Comparison of ENCODE assay signal across 1 fruit fly cellular context in the genomic region with DNA sequence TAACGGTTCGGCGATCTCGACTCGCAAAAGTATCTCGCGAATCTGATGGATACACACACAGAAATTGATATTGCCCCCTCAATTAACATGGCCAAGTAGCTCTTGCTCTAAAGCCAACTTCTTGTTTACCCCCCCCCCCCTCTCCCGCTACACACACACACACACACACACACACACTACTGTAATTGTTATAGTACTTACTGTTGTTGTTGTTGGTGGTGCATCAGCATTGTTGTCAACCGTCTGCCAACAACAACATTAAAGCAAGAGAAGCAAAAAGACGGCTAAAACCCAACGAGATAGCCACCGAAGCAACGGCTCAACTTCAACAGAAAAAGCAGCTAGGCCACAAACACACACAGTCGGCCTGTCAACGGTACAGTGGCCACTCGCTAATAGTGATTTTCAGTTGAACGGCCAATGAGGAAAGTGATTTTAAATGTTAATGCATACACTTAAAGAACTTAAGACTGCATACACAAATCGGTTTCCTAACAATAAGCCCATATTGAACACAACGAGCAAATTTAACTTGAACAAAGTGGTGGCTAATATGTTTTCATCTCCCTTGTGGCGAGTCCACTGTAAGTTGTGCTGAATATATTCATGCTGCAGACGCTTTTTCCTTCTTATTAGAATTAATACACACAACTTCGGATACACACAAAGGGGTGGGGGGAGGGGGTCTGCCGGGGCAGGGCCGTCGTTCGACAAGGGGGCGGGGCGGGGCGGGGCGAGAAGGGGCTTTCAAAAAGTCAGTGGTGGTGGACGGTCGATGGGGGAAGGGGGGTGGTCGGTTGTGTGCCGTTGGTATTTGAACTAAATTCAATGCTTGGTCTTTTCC.
TF ChIP-seq lines count a peak whose summit lies in the region.

No protein-coding gene starts in this region.

TF ChIP-seq in whole organism, embryonic, 481 proteins besides CTCF, POLR2A, EP300 and RAD21 (continued from another document and continues in another):
- peak; percentile 56 for TF ChIP-seq CG17612 (GFP tag; IDR thresholded peaks at IDR 0.05; lab: Robert Waterston, UW)
- peak; percentile 82 for TF ChIP-seq CG6813 (GFP tag; optimal IDR thresholded peaks at IDR 0.05; lab: Kevin White, UChicago)
- peak; percentile 57; the same call in 1 of the 2 replicates for TF ChIP-seq CG8765 (GFP tag; IDR thresholded peaks at IDR 0.05; lab: Robert Waterston, UW)
- TF ChIP-seq br (optimal IDR thresholded peaks at IDR 0.05; lab: Kevin White, UChicago) = no peak
- no peak for TF ChIP-seq unc-4 (GFP tag; IDR thresholded peaks at IDR 0.05; lab: Robert Waterston, UW; ENCODE audit: partially characterized antibody)
- peak in 1 of 2 experiments; percentile 60 for TF ChIP-seq Eip74EF (GFP tag; optimal IDR thresholded peaks at IDR 0.05; lab: Kevin White, UChicago)
- peak; percentile 82 for TF ChIP-seq CG14050 (GFP tag; IDR thresholded peaks at IDR 0.05; lab: Robert Waterston, UW)
- TF ChIP-seq wdn (GFP tag; IDR thresholded peaks at IDR 0.05; lab: Robert Waterston, UW) = peak; percentile 73
- TF ChIP-seq CG8944 (GFP tag; optimal IDR thresholded peaks at IDR 0.05; lab: Kevin White, UChicago) = peak; percentile 82
- peak; percentile 74 for TF ChIP-seq az2 (GFP tag; optimal IDR thresholded peaks at IDR 0.05; lab: Kevin White, UChicago)
- TF ChIP-seq zfh2 (GFP tag; optimal IDR thresholded peaks at IDR 0.05; lab: Kevin White, UChicago) = peak; percentile 84
- peak; percentile 89 for TF ChIP-seq fd96Cb (tag; optimal IDR thresholded peaks at IDR 0.05; lab: Kevin White, UChicago)
- TF ChIP-seq da (GFP tag; optimal IDR thresholded peaks at IDR 0.05; lab: Kevin White, UChicago) = peak; percentile 43
- TF ChIP-seq CG7556 (GFP tag; optimal IDR thresholded peaks at IDR 0.05; lab: Kevin White, UChicago) = peak; percentile 90
- TF ChIP-seq CG17328 (GFP tag; IDR thresholded peaks at IDR 0.05; lab: Robert Waterston, UW) = peak; percentile 81
- peak; percentile 82 for TF ChIP-seq CG11456 (GFP tag; IDR thresholded peaks at IDR 0.05; lab: Robert Waterston, UW)
- TF ChIP-seq slp2 (GFP tag; optimal IDR thresholded peaks at IDR 0.05; lab: Kevin White, UChicago) = peak; percentile 67
- TF ChIP-seq usp (GFP tag; optimal IDR thresholded peaks at IDR 0.05; lab: Kevin White, UChicago) = no peak
- TF ChIP-seq kni (GFP tag; optimal IDR thresholded peaks at IDR 0.05; lab: Kevin White, UChicago) = peak; percentile 68
- TF ChIP-seq sc (optimal IDR thresholded peaks at IDR 0.05; lab: Kevin White, UChicago) = no peak
- peak; percentile 73 for TF ChIP-seq sc (GFP tag; optimal IDR thresholded peaks at IDR 0.05; lab: Kevin White, UChicago)
- no peak for TF ChIP-seq CG34224 (GFP tag; IDR thresholded peaks at IDR 0.05; lab: Robert Waterston, UW; ENCODE audit: partially characterized antibody)
- TF ChIP-seq Bdp1 (GFP tag; optimal IDR thresholded peaks at IDR 0.05; lab: Kevin White, UChicago) = peak; percentile 65
- TF ChIP-seq Sox102F (GFP tag; optimal IDR thresholded peaks at IDR 0.05; lab: Kevin White, UChicago) = peak; percentile 92
- no peak for TF ChIP-seq ftz-f1 (GFP tag; optimal IDR thresholded peaks at IDR 0.05; lab: Kevin White, UChicago)
- no peak for TF ChIP-seq BEAF-32 (GFP tag; optimal IDR thresholded peaks at IDR 0.05; lab: Kevin White, UChicago)
- TF ChIP-seq Opbp (GFP tag; IDR thresholded peaks at IDR 0.05; lab: Robert Waterston, UW; ENCODE audit: partially characterized antibody) = no peak
- peak; percentile 65 for TF ChIP-seq Ravus (GFP tag; IDR thresholded peaks at IDR 0.05; lab: Robert Waterston, UW)
- TF ChIP-seq prd (optimal IDR thresholded peaks at IDR 0.05; lab: Kevin White, UChicago) = no peak
- peak; percentile 94 for TF ChIP-seq prd (GFP tag; IDR thresholded peaks at IDR 0.05; lab: Robert Waterston, UW)
- TF ChIP-seq row (GFP tag; IDR thresholded peaks at IDR 0.05; lab: Robert Waterston, UW) = peak; percentile 97
- peak; percentile 41 for TF ChIP-seq CG7987 (GFP tag; optimal IDR thresholded peaks at IDR 0.05; lab: Kevin White, UChicago)
- peak; percentile 83 for TF ChIP-seq nerfin-1 (tag; optimal IDR thresholded peaks at IDR 0.05; lab: Kevin White, UChicago)
- peak; percentile 90 for TF ChIP-seq CG11504 (tag; optimal IDR thresholded peaks at IDR 0.05; lab: Kevin White, UChicago)
- peak; percentile 80 for TF ChIP-seq CG14014 (GFP tag; IDR thresholded peaks at IDR 0.05; lab: Robert Waterston, UW)
- TF ChIP-seq croc (GFP tag; conservative IDR thresholded peaks at IDR 0.05; lab: Robert Waterston, UW) = peak; percentile 82
- peak; percentile 78 for TF ChIP-seq ase (GFP tag; IDR thresholded peaks at IDR 0.05; lab: Robert Waterston, UW)
- TF ChIP-seq Abd-B (GFP tag; optimal IDR thresholded peaks at IDR 0.05; lab: Kevin White, UChicago) = peak; percentile 80
- peak; percentile 81 for TF ChIP-seq jing (GFP tag; optimal IDR thresholded peaks at IDR 0.05; lab: Kevin White, UChicago)
- peak; percentile 92 for TF ChIP-seq CG6689 (GFP tag; IDR thresholded peaks at IDR 0.05; lab: Robert Waterston, UW)
- no peak for TF ChIP-seq sima (GFP tag; optimal IDR thresholded peaks at IDR 0.05; lab: Kevin White, UChicago)
- TF ChIP-seq Mes4 (GFP tag; optimal IDR thresholded peaks at IDR 0.05; lab: Kevin White, UChicago) = peak; percentile 82
- peak; percentile 48; the same call in 1 of the 3 replicates for TF ChIP-seq gce (GFP tag; IDR thresholded peaks at IDR 0.05; lab: Robert Waterston, UW)
- peak; percentile 90 for TF ChIP-seq CG11695 (GFP tag; IDR thresholded peaks at IDR 0.05; lab: Robert Waterston, UW)
- TF ChIP-seq ems (GFP tag; optimal IDR thresholded peaks at IDR 0.05; lab: Kevin White, UChicago) = peak; percentile 83
- TF ChIP-seq CG16815 (GFP tag; optimal IDR thresholded peaks at IDR 0.05; lab: Kevin White, UChicago) = peak; percentile 77
- peak; percentile 72 for TF ChIP-seq chn (GFP tag; optimal IDR thresholded peaks at IDR 0.05; lab: Kevin White, UChicago)
- peak; percentile 51 for TF ChIP-seq en (GFP tag; optimal IDR thresholded peaks at IDR 0.05; lab: Kevin White, UChicago)
- TF ChIP-seq Hmx (GFP tag; optimal IDR thresholded peaks at IDR 0.05; lab: Kevin White, UChicago) = no peak
- peak; percentile 88 for TF ChIP-seq CG9817 (tag; optimal IDR thresholded peaks at IDR 0.05; lab: Kevin White, UChicago)
- TF ChIP-seq pum (GFP tag; optimal IDR thresholded peaks at IDR 0.05; lab: Kevin White, UChicago) = peak; percentile 87
- peak; percentile 79; the same call in 1 of the 3 replicates for TF ChIP-seq CG2199 (GFP tag; IDR thresholded peaks at IDR 0.05; lab: Robert Waterston, UW)
- peak; percentile 81 for TF ChIP-seq tap (tag; optimal IDR thresholded peaks at IDR 0.05; lab: Kevin White, UChicago)
- TF ChIP-seq C15 (GFP tag; IDR thresholded peaks at IDR 0.05; lab: Robert Waterston, UW) = peak; percentile 40; the same call in 1 of the 3 replicates
- TF ChIP-seq CG4617 (GFP tag; optimal IDR thresholded peaks at IDR 0.05; lab: Kevin White, UChicago; ENCODE audit: borderline replicate concordance) = peak; percentile 44
- TF ChIP-seq CG13123 (GFP tag; optimal IDR thresholded peaks at IDR 0.05; lab: Kevin White, UChicago) = peak; percentile 59
- TF ChIP-seq twi (tag; optimal IDR thresholded peaks at IDR 0.05; lab: Kevin White, UChicago) = peak; percentile 67
- TF ChIP-seq CG6654 (GFP tag; optimal IDR thresholded peaks at IDR 0.05; lab: Kevin White, UChicago) = peak; percentile 74
- TF ChIP-seq dpn (GFP tag; optimal IDR thresholded peaks at IDR 0.05; lab: Kevin White, UChicago) = peak; percentile 80 to 93
- peak; percentile 84 for TF ChIP-seq nau (GFP tag; optimal IDR thresholded peaks at IDR 0.05; lab: Kevin White, UChicago)
- peak; percentile 88 for TF ChIP-seq sisA (GFP tag; IDR thresholded peaks at IDR 0.05; lab: Robert Waterston, UW)
- peak; percentile 27 for TF ChIP-seq CG2116 (GFP tag; optimal IDR thresholded peaks at IDR 0.05; lab: Kevin White, UChicago)
- peak; percentile 61 for TF ChIP-seq CG12942 (GFP tag; optimal IDR thresholded peaks at IDR 0.05; lab: Kevin White, UChicago)
- peak; percentile 53 for TF ChIP-seq exex (tag; optimal IDR thresholded peaks at IDR 0.05; lab: Kevin White, UChicago)
- peak; percentile 82 for TF ChIP-seq gsb (GFP tag; IDR thresholded peaks at IDR 0.05; lab: Robert Waterston, UW)
- peak in 1 of 2 experiments; percentile 45 for TF ChIP-seq crp (GFP tag; optimal IDR thresholded peaks at IDR 0.05; lab: Kevin White, UChicago)
- TF ChIP-seq CG10431 (GFP tag; optimal IDR thresholded peaks at IDR 0.05; lab: Kevin White, UChicago) = peak; percentile 24
- peak; percentile 88 for TF ChIP-seq CG17361 (GFP tag; IDR thresholded peaks at IDR 0.05; lab: Robert Waterston, UW)
- TF ChIP-seq CG17802 (tag; optimal IDR thresholded peaks at IDR 0.05; lab: Kevin White, UChicago) = peak; percentile 57
- TF ChIP-seq HHEX (GFP tag; optimal IDR thresholded peaks at IDR 0.05; lab: Kevin White, UChicago) = peak; percentile 86
- TF ChIP-seq CG15269 (tag; optimal IDR thresholded peaks at IDR 0.05; lab: Kevin White, UChicago) = peak; percentile 92
- peak; percentile 86 for TF ChIP-seq NfI (GFP tag; optimal IDR thresholded peaks at IDR 0.05; lab: Kevin White, UChicago)
- TF ChIP-seq ap (GFP tag; IDR thresholded peaks at IDR 0.05; lab: Robert Waterston, UW) = peak; percentile 63
- TF ChIP-seq CG4854 (GFP tag; optimal IDR thresholded peaks at IDR 0.05; lab: Kevin White, UChicago) = peak; percentile 71
- TF ChIP-seq CG6254 (GFP tag; optimal IDR thresholded peaks at IDR 0.05; lab: Kevin White, UChicago) = peak; percentile 82
- peak; percentile 83; the same call in 2 of the 3 replicates for TF ChIP-seq jigr1 (GFP tag; IDR thresholded peaks at IDR 0.05; lab: Robert Waterston, UW)
- peak; percentile 21 for TF ChIP-seq psq (GFP tag; optimal IDR thresholded peaks at IDR 0.05; lab: Kevin White, UChicago)
- peak; percentile 70 for TF ChIP-seq zen (tag; optimal IDR thresholded peaks at IDR 0.05; lab: Kevin White, UChicago)
- peak; percentile 76 for TF ChIP-seq Bteb2 (GFP tag; optimal IDR thresholded peaks at IDR 0.05; lab: Kevin White, UChicago)
- peak; percentile 85 for TF ChIP-seq ranshi (GFP tag; IDR thresholded peaks at IDR 0.05; lab: Robert Waterston, UW)
- no peak for TF ChIP-seq hkb (optimal IDR thresholded peaks at IDR 0.05; lab: Kevin White, UChicago)
- peak; percentile 92 for TF ChIP-seq hkb (GFP tag; IDR thresholded peaks at IDR 0.05; lab: Robert Waterston, UW)
- peak; percentile 87 for TF ChIP-seq lilli (GFP tag; optimal IDR thresholded peaks at IDR 0.05; lab: Kevin White, UChicago)
- TF ChIP-seq CG2120 (GFP tag; optimal IDR thresholded peaks at IDR 0.05; lab: Kevin White, UChicago) = peak; percentile 88
- TF ChIP-seq BtbVII (GFP tag; optimal IDR thresholded peaks at IDR 0.05; lab: Kevin White, UChicago) = peak; percentile 80
- TF ChIP-seq bcd (GFP tag; optimal IDR thresholded peaks at IDR 0.05; lab: Kevin White, UChicago) = peak; percentile 86
- TF ChIP-seq ci (GFP tag; IDR thresholded peaks at IDR 0.05; lab: Robert Waterston, UW) = peak; percentile 89
- TF ChIP-seq CG42726 (GFP tag; IDR thresholded peaks at IDR 0.05; lab: Robert Waterston, UW; ENCODE audit: partially characterized antibody) = no peak
- TF ChIP-seq zf30C (GFP tag; optimal IDR thresholded peaks at IDR 0.05; lab: Kevin White, UChicago) = no peak
- TF ChIP-seq CG6272 (GFP tag; IDR thresholded peaks at IDR 0.05; lab: Robert Waterston, UW) = peak; percentile 78
- peak; percentile 92 for TF ChIP-seq Fer1 (GFP tag; optimal IDR thresholded peaks at IDR 0.05; lab: Kevin White, UChicago)
- TF ChIP-seq bab2 (GFP tag; optimal IDR thresholded peaks at IDR 0.05; lab: Kevin White, UChicago) = peak; percentile 86
- no peak for TF ChIP-seq CG15479 (GFP tag; optimal IDR thresholded peaks at IDR 0.05; lab: Kevin White, UChicago)
- TF ChIP-seq sob (GFP tag; IDR thresholded peaks at IDR 0.05; lab: Robert Waterston, UW) = peak; percentile 90
- peak; percentile 89 for TF ChIP-seq Ada2b (GFP tag; IDR thresholded peaks at IDR 0.05; lab: Robert Waterston, UW)
- TF ChIP-seq crc (GFP tag; optimal IDR thresholded peaks at IDR 0.05; lab: Kevin White, UChicago) = peak; percentile 76
- TF ChIP-seq cas (GFP tag; IDR thresholded peaks at IDR 0.05; lab: Robert Waterston, UW) = no peak
- TF ChIP-seq Mrtf (GFP tag; IDR thresholded peaks at IDR 0.05; lab: Robert Waterston, UW) = peak; percentile 90
- TF ChIP-seq Chrac-16 (GFP tag; optimal IDR thresholded peaks at IDR 0.05; lab: Kevin White, UChicago) = peak; percentile 85
- TF ChIP-seq p53 (GFP tag; optimal IDR thresholded peaks at IDR 0.05; lab: Kevin White, UChicago) = peak; percentile 19
- peak; percentile 44 for TF ChIP-seq CG4282 (GFP tag; optimal IDR thresholded peaks at IDR 0.05; lab: Kevin White, UChicago)
- TF ChIP-seq CG33213 (GFP tag; optimal IDR thresholded peaks at IDR 0.05; lab: Kevin White, UChicago) = peak; percentile 41
- TF ChIP-seq mirr (GFP tag; optimal IDR thresholded peaks at IDR 0.05; lab: Kevin White, UChicago) = peak; percentile 71
- peak; percentile 84 for TF ChIP-seq cwo (GFP tag; optimal IDR thresholded peaks at IDR 0.05; lab: Kevin White, UChicago)
- TF ChIP-seq sqz (GFP tag; optimal IDR thresholded peaks at IDR 0.05; lab: Kevin White, UChicago) = peak; percentile 12
- TF ChIP-seq dati (GFP tag; IDR thresholded peaks at IDR 0.05; lab: Robert Waterston, UW) = peak; percentile 78
- peak; percentile 40 for TF ChIP-seq NC2β (GFP tag; optimal IDR thresholded peaks at IDR 0.05; lab: Kevin White, UChicago)
- peak; percentile 65 for TF ChIP-seq CG30431 (GFP tag; optimal IDR thresholded peaks at IDR 0.05; lab: Kevin White, UChicago)
- peak; percentile 39; the same call in 1 of the 2 replicates for TF ChIP-seq dan (GFP tag; IDR thresholded peaks at IDR 0.05; lab: Robert Waterston, UW)
- TF ChIP-seq chm (GFP tag; IDR thresholded peaks at IDR 0.05; lab: Robert Waterston, UW) = peak; percentile 72; the same call in 1 of the 2 replicates
- peak; percentile 48 for TF ChIP-seq CG30020 (tag; optimal IDR thresholded peaks at IDR 0.05; lab: Kevin White, UChicago)
- TF ChIP-seq CG9215 (GFP tag; IDR thresholded peaks at IDR 0.05; lab: Robert Waterston, UW) = peak; percentile 81
- TF ChIP-seq Nf-YC (tag; optimal IDR thresholded peaks at IDR 0.05; lab: Kevin White, UChicago) = peak; percentile 77
- no peak for TF ChIP-seq fd102C (GFP tag; optimal IDR thresholded peaks at IDR 0.05; lab: Kevin White, UChicago)
- no peak for TF ChIP-seq CG2129 (GFP tag; IDR thresholded peaks at IDR 0.05; lab: Robert Waterston, UW; ENCODE audit: partially characterized antibody)
- peak; percentile 75 for TF ChIP-seq CG31365 (tag; optimal IDR thresholded peaks at IDR 0.05; lab: Kevin White, UChicago)
- 0 out of 2 replicates have a peak, but pooled peaks have one; percentile 14 for TF ChIP-seq Bgb (GFP tag; IDR thresholded peaks at IDR 0.05; lab: Robert Waterston, UW; ENCODE audit: partially characterized antibody)
- TF ChIP-seq vnd (GFP tag; IDR thresholded peaks at IDR 0.05; lab: Robert Waterston, UW; ENCODE audit: partially characterized antibody) = no peak
- peak; percentile 63 for TF ChIP-seq vfl (GFP tag; optimal IDR thresholded peaks at IDR 0.05; lab: Kevin White, UChicago)
